Worm (Caenorhabditis elegans) whole organism, L1 larva: ENCODE results near the gene mog-1.
A peak's percentile ranks its signal among the peaks of the same experiment; 100 is the strongest.

Source experiments
- C04F5.9 ChIP-seq: sonication (generic microtip); optimal IDR thresholded peaks from 2 replicates; lab custom pipeline; 2016; ENCODE audit warnings: missing genetic modification characterization, missing compliant biosample characterization
- C16A3.4 ChIP-seq: fragments of 150-350 bp; optimal IDR thresholded peaks from 2 replicates; lab custom pipeline; 2014; ENCODE audit warnings: missing biosample characterization, missing genetic modification characterization
- F16B12.6 ChIP-seq: fragments of 150-350 bp; optimal IDR thresholded peaks from 2 replicates; lab custom pipeline; 2014; ENCODE audit warnings: missing biosample characterization, missing genetic modification characterization
- aha-1 ChIP-seq: fragments of 150-350 bp; optimal IDR thresholded peaks from 2 replicates; lab custom pipeline; 2014; ENCODE audit warnings: missing biosample characterization, missing genetic modification characterization
- ama-1 ChIP-seq: fragments of 150-350 bp; optimal IDR thresholded peaks from 2 replicates; lab custom pipeline; 2014
- blmp-1 ChIP-seq: fragments of 150-350 bp; optimal IDR thresholded peaks from 2 replicates; lab custom pipeline; 2014; ENCODE audit warnings: missing biosample characterization, missing genetic modification characterization
- ceh-63 ChIP-seq: fragments of 200-800 bp; sonication (Bioruptor generic); optimal IDR thresholded peaks from 2 replicates; lab custom pipeline; 2018; ENCODE audit warnings: mild to moderate bottlenecking, missing genetic modification characterization, missing compliant biosample characterization
- ceh-82 ChIP-seq, 3 experiments: fragments of 150-350 bp in 1 of 3; sonication (generic microtip) in 2 of 3; optimal IDR thresholded peaks; 2 replicates each; lab custom pipeline; 2014 to 2017; ENCODE audit warnings: missing biosample characterization in 3 of 3, missing genetic modification characterization in 3 of 3
- ceh-90 ChIP-seq: sonication (generic microtip); optimal IDR thresholded peaks from 2 replicates; lab custom pipeline; 2016; ENCODE audit warnings: missing genetic modification characterization, missing compliant biosample characterization
- ces-1 ChIP-seq: fragments of 150-350 bp; optimal IDR thresholded peaks from 2 replicates; lab custom pipeline; 2014; ENCODE audit warnings: missing biosample characterization, missing genetic modification reagents, missing genetic modification characterization
- efl-1 ChIP-seq, 4 experiments: fragments of 150-350 bp; optimal IDR thresholded peaks in 3 of 4; peaks in 1 of 4; 1 replicate in 1 of 4; 2 replicates in 3 of 4; lab custom pipeline; 2014; ENCODE audit warnings: missing biosample characterization in 2 of 4, missing genetic modification characterization in 2 of 4, missing genetic modification reagents in 2 of 4
- egl-27 ChIP-seq, 2 experiments: fragments of 150-350 bp in 1 of 2; sonication (generic microtip); optimal IDR thresholded peaks; 3 replicates each; lab custom pipeline; 2017 to 2018; ENCODE audit warnings: missing biosample characterization in 2 of 2, missing genetic modification characterization in 2 of 2, missing genetic modification reagents in 2 of 2
- elt-3 ChIP-seq, 6 experiments: fragments of 150-350 bp in 1 of 6; sonication (generic microtip); optimal IDR thresholded peaks; 2 replicates each; lab custom pipeline; 2017 to 2018; ENCODE audit warnings: missing biosample characterization in 6 of 6, missing genetic modification characterization in 6 of 6, inconsistent platforms in 1 of 6
- fkh-8 ChIP-seq: sonication (generic microtip); optimal IDR thresholded peaks from 2 replicates; lab custom pipeline; 2016; ENCODE audit warnings: mild to moderate bottlenecking, missing genetic modification characterization, missing compliant biosample characterization
- fos-1 ChIP-seq: fragments of 150-350 bp; optimal IDR thresholded peaks from 2 replicates; lab custom pipeline; 2014; ENCODE audit warnings: missing biosample characterization, missing genetic modification characterization
- hlh-17 ChIP-seq: fragments of 200-800 bp; sonication (Bioruptor generic); optimal IDR thresholded peaks from 2 replicates; lab custom pipeline; 2018; ENCODE audit warnings: missing genetic modification characterization, mild to moderate bottlenecking, missing compliant biosample characterization, moderate library complexity, borderline replicate concordance
- irx-1 ChIP-seq: sonication (generic microtip); optimal IDR thresholded peaks from 2 replicates; lab custom pipeline; 2016; ENCODE audit warnings: missing genetic modification characterization, missing compliant biosample characterization
- jun-1 ChIP-seq: fragments of 150-350 bp; optimal IDR thresholded peaks from 2 replicates; lab custom pipeline; 2014; ENCODE audit warnings: missing biosample characterization, missing genetic modification reagents, missing genetic modification characterization
- lin-13 ChIP-seq: fragments of 150-350 bp; optimal IDR thresholded peaks from 2 replicates; lab custom pipeline; 2014; ENCODE audit warnings: missing biosample characterization, missing genetic modification reagents, missing genetic modification characterization
- mab-9 ChIP-seq: fragments of 200-800 bp; sonication (Bioruptor generic); IDR thresholded peaks from 2 replicates; pipeline ENCODE4 v1.3.6; 2022; ENCODE audit warnings: missing genetic modification reagents, missing genetic modification characterization, missing compliant biosample characterization
- mef-2 ChIP-seq: fragments of 150-350 bp; optimal IDR thresholded peaks from 2 replicates; lab custom pipeline; 2014; ENCODE audit warnings: missing biosample characterization, missing genetic modification characterization
- nhr-12 ChIP-seq: sonication (generic microtip); optimal IDR thresholded peaks from 2 replicates; lab custom pipeline; 2017; ENCODE audit warnings: missing biosample characterization, missing genetic modification characterization
- nhr-237 ChIP-seq: fragments of 150-350 bp; optimal IDR thresholded peaks from 2 replicates; lab custom pipeline; 2014; ENCODE audit warnings: missing biosample characterization, missing genetic modification characterization
- nhr-28 ChIP-seq: fragments of 150-350 bp; optimal IDR thresholded peaks from 2 replicates; lab custom pipeline; 2014; ENCODE audit warnings: missing biosample characterization, missing genetic modification characterization
- nhr-71 ChIP-seq: sonication (generic microtip); optimal IDR thresholded peaks from 2 replicates; lab custom pipeline; 2016; ENCODE audit warnings: mild to moderate bottlenecking, missing genetic modification characterization, moderate library complexity, missing compliant biosample characterization
- nhr-85 ChIP-seq: sonication (generic microtip); peaks from one replicate; lab custom pipeline; 2016; ENCODE audit warnings: missing genetic modification characterization, inconsistent platforms, missing compliant biosample characterization
- pax-3 ChIP-seq: fragments of 200-800 bp; sonication (Bioruptor generic); optimal IDR thresholded peaks from 2 replicates; lab custom pipeline; 2018; ENCODE audit warnings: mild to moderate bottlenecking, missing genetic modification characterization, moderate library complexity, missing compliant biosample characterization
- skn-1 ChIP-seq: fragments of 150-350 bp; optimal IDR thresholded peaks from 2 replicates; lab custom pipeline; 2014; ENCODE audit warnings: missing biosample characterization, missing genetic modification characterization
- snu-23 ChIP-seq: sonication (generic microtip); optimal IDR thresholded peaks from 2 replicates; lab custom pipeline; 2016; ENCODE audit warnings: missing genetic modification characterization, missing compliant biosample characterization
- sox-4 ChIP-seq: sonication (generic microtip); optimal IDR thresholded peaks from 2 replicates; lab custom pipeline; 2016; ENCODE audit warnings: missing genetic modification characterization, missing compliant biosample characterization
- sptf-1 ChIP-seq: fragments of 150-350 bp; optimal IDR thresholded peaks from 2 replicates; lab custom pipeline; 2014; ENCODE audit warnings: missing biosample characterization, missing genetic modification characterization
- sup-37 ChIP-seq: fragments of 200-800 bp; sonication (Bioruptor generic); optimal IDR thresholded peaks from 2 replicates; lab custom pipeline; 2018; ENCODE audit warnings: mild to moderate bottlenecking, missing genetic modification characterization, missing compliant biosample characterization
- swsn-7 ChIP-seq: sonication (generic microtip); optimal IDR thresholded peaks from 2 replicates; lab custom pipeline; 2016; ENCODE audit warnings: missing genetic modification characterization, missing compliant biosample characterization
- unc-86 ChIP-seq: sonication (generic microtip); optimal IDR thresholded peaks from 2 replicates; lab custom pipeline; 2016; ENCODE audit warnings: missing genetic modification characterization, missing compliant biosample characterization
- xbp-1 ChIP-seq: sonication (generic microtip); optimal IDR thresholded peaks from 2 replicates; lab custom pipeline; 2016; ENCODE audit warnings: missing genetic modification characterization, missing compliant biosample characterization
- zip-4 ChIP-seq: fragments of 200-800 bp; sonication (Bioruptor generic); optimal IDR thresholded peaks from 2 replicates; lab custom pipeline; 2018; ENCODE audit warnings: mild to moderate bottlenecking, missing genetic modification characterization, moderate library complexity, missing compliant biosample characterization
- ztf-11 ChIP-seq, 2 experiments: sonication (generic microtip); optimal IDR thresholded peaks; 2 replicates each; lab custom pipeline; 2016 to 2017; ENCODE audit warnings: missing genetic modification characterization in 2 of 2, missing biosample characterization in 1 of 2, missing compliant biosample characterization in 1 of 2

mog-1 gene

ce11 chrIII:9964416-9964815 is 8.4 kb upstream of the mog-1 start:
- TF ChIP-seq ztf-11 (tag; optimal IDR thresholded peaks at IDR 0.05; lab: Kevin White, UChicago) (no peak), egl-27 (tag; optimal IDR thresholded peaks at IDR 0.05; lab: Kevin White, UChicago) (no peak), blmp-1 (no peak), unc-86 (tag; lab: Kevin White, UChicago) (no peak), sptf-1 (no peak), aha-1 (tag; lab: Kevin White, UChicago) (no peak), sup-37 (GFP tag; lab: Kevin White, UChicago) (no peak), fos-1 (tag; lab: Kevin White, UChicago) (no peak), ceh-82 (tag; optimal IDR thresholded peaks at IDR 0.05; lab: Kevin White, UChicago) (no peak), elt-3 (tag; optimal IDR thresholded peaks at IDR 0.05; lab: Kevin White, UChicago) (no peak)

- no peak for TF ChIP-seq F16B12.6
- no peak for TF ChIP-seq nhr-12
- TF ChIP-seq aha-1 (tag; lab: Kevin White, UChicago): no peak
- no peak for TF ChIP-seq C04F5.9 (tag; lab: Kevin White, UChicago)
- no peak for TF ChIP-seq blmp-1
- TF ChIP-seq snu-23: no peak
- TF ChIP-seq skn-1: no peak
- no peak for TF ChIP-seq mef-2 (tag; lab: Kevin White, UChicago)
- TF ChIP-seq lin-13 (GFP tag; lab: Kevin White, UChicago): no peak
- no peak for TF ChIP-seq C16A3.4
- no peak for TF ChIP-seq ceh-90 (tag; lab: Kevin White, UChicago)
- no peak for TF ChIP-seq swsn-7 (tag; lab: Kevin White, UChicago)
- no peak for TF ChIP-seq hlh-17
- no peak for TF ChIP-seq egl-27 (tag; optimal IDR thresholded peaks at IDR 0.05; lab: Kevin White, UChicago)
Measured at ce11 chrIII:9963447-9963846, 7.4 kb upstream of the mog-1 start.

ce11 chrIII:9956665-9957401 is 818 bp upstream of the mog-1 start, which contains the start of gene alx-1:
alx-1 (plus strand) TSS chrIII:9957351.
- TF ChIP-seq nhr-12 (no peak), fkh-8 (tag; lab: Kevin White, UChicago) (no peak), sox-4 (tag; lab: Kevin White, UChicago) (no peak), mab-9 (GFP tag; lab: Robert Waterston, UW) (no peak), nhr-71 (tag; lab: Kevin White, UChicago) (no peak), ama-1 (lab: Kevin White, UChicago) (no peak), zip-4 (GFP tag; lab: Kevin White, UChicago) (peak; percentile 54), fos-1 (tag; lab: Kevin White, UChicago) (peak; percentile 27), skn-1 (peak; percentile 69), jun-1 (peak; percentile 88), nhr-85 (tag; lab: Kevin White, UChicago) (peak; percentile 52), sptf-1 (no peak), nhr-237 (no peak)
- TF ChIP-seq, all 84 proteins: peak for 5

ce11 chrIII:9951864-9952263 is 4.2 kb downstream of the mog-1 start, which contains the start of gene K03H1.11:
K03H1.11 (minus strand) TSS chrIII:9951964.
- TF ChIP-seq irx-1 (tag; lab: Kevin White, UChicago) (no peak), xbp-1 (no peak), pax-3 (tag; lab: Kevin White, UChicago) (no peak), nhr-28 (tag; lab: Kevin White, UChicago) (no peak), jun-1 (no peak), zip-4 (GFP tag; lab: Kevin White, UChicago) (no peak), ces-1 (GFP tag; lab: Kevin White, UChicago) (no peak), sox-4 (tag; lab: Kevin White, UChicago) (no peak), ceh-90 (tag; lab: Kevin White, UChicago) (no peak), ceh-63 (GFP tag; lab: Kevin White, UChicago) (no peak), nhr-85 (tag; lab: Kevin White, UChicago) (no peak), efl-1 (optimal IDR thresholded peaks at IDR 0.05; lab: Kevin White, UChicago) (no peak), efl-1 (GFP tag; optimal IDR thresholded peaks at IDR 0.05 in 1 of 2; lab: Kevin White, UChicago) (no peak), ztf-11 (tag; optimal IDR thresholded peaks at IDR 0.05; lab: Kevin White, UChicago) (no peak)
- TF ChIP-seq, all 84 proteins: peak for 0
